Worm (Caenorhabditis elegans) whole organism, early embryonic: ENCODE data around the gene T13B5.9.

Experiments used
- B0310.2 ChIP-seq: sonication (generic microtip); optimal IDR thresholded peaks from 2 replicates; lab custom pipeline; 2016; ENCODE audit warnings: mild to moderate bottlenecking, missing genetic modification characterization, missing compliant biosample characterization
- F13C5.2 ChIP-seq: sonication (generic microtip); optimal IDR thresholded peaks from 2 replicates; lab custom pipeline; 2017; ENCODE audit warnings: mild to moderate bottlenecking, missing genetic modification characterization, inconsistent platforms, missing compliant biosample characterization
- aly-1 ChIP-seq: sonication (generic microtip); optimal IDR thresholded peaks from 2 replicates; lab custom pipeline; 2016; ENCODE audit warnings: missing genetic modification characterization, missing compliant biosample characterization
- ama-1 ChIP-seq: fragments of 150-350 bp; optimal IDR thresholded peaks from 2 replicates; lab custom pipeline; 2014
- ceh-13 ChIP-seq: fragments of 200-800 bp; sonication (Bioruptor generic); optimal IDR thresholded peaks from 2 replicates; lab custom pipeline; 2018; ENCODE audit warnings: mild to moderate bottlenecking, missing genetic modification characterization, missing compliant biosample characterization
- ceh-36 ChIP-seq: sonication (generic microtip); optimal IDR thresholded peaks from 2 replicates; lab custom pipeline; 2016; ENCODE audit warnings: missing genetic modification characterization, inconsistent platforms, missing compliant biosample characterization
- ets-7 ChIP-seq: sonication (generic microtip); optimal IDR thresholded peaks from 2 replicates; lab custom pipeline; 2016; ENCODE audit warnings: missing genotype, missing genetic modification characterization, missing compliant biosample characterization
- flt-1 ChIP-seq: fragments of 200-800 bp; sonication (Bioruptor generic); IDR thresholded peaks from 2 replicates; pipeline ENCODE4 v1.3.6; 2022; ENCODE audit warnings: missing genetic modification characterization, missing compliant biosample characterization
- hmbx-1 ChIP-seq: sonication (generic microtip); optimal IDR thresholded peaks from 2 replicates; lab custom pipeline; 2016; ENCODE audit warnings: mild to moderate bottlenecking, missing genetic modification characterization, missing compliant biosample characterization
- hmg-4 ChIP-seq: fragments of 200-800 bp; sonication (Bioruptor generic); optimal IDR thresholded peaks from 2 replicates; lab custom pipeline; 2018; ENCODE audit warnings: mild to moderate bottlenecking, missing genetic modification characterization, missing compliant biosample characterization
- hnd-1 ChIP-seq: sonication (generic microtip); optimal IDR thresholded peaks from 2 replicates; lab custom pipeline; 2016; ENCODE audit warnings: missing genetic modification characterization, missing compliant biosample characterization
- pes-1 ChIP-seq: fragments of 200-800 bp; sonication (Bioruptor generic); IDR thresholded peaks from 2 replicates; pipeline ENCODE4 v1.3.6; 2022; ENCODE audit warnings: missing genetic modification reagents, missing genetic modification characterization, missing compliant biosample characterization
- scrt-1 ChIP-seq: fragments of 200-800 bp; sonication (Bioruptor generic); IDR thresholded peaks from 2 replicates; pipeline ENCODE4 v1.3.6; 2022; ENCODE audit warnings: missing genetic modification characterization, missing compliant biosample characterization
- sea-1 ChIP-seq: fragments of 200-800 bp; sonication (Bioruptor generic); conservative IDR thresholded peaks from 2 replicates; pipeline ENCODE4 v1.3.6; 2022; ENCODE audit warnings: missing genetic modification characterization, missing compliant biosample characterization
- tbx-11 ChIP-seq: fragments of 200-800 bp; sonication (Bioruptor generic); IDR thresholded peaks from 2 replicates; pipeline ENCODE4 v1.3.6; 2022; ENCODE audit warnings: missing genetic modification characterization, missing compliant biosample characterization
- tbx-37 ChIP-seq: fragments of 200-800 bp; sonication (Bioruptor generic); conservative IDR thresholded peaks from 2 replicates; pipeline ENCODE4 v1.3.6; 2022; ENCODE audit warnings: missing genetic modification reagents, missing genetic modification characterization, missing compliant biosample characterization
- tra-4 ChIP-seq: sonication (generic microtip); optimal IDR thresholded peaks from 2 replicates; lab custom pipeline; 2017; ENCODE audit warnings: missing genetic modification characterization, missing compliant biosample characterization

Gene T13B5.9

ce11 chrII:1104409-1104808 lies at the start of gene T13B5.9:
Gene T13B5.9 (minus strand): TSS chrII:1104509.
- TF ChIP-seq ama-1 (lab: Kevin White, UChicago), result no peak

- TF ChIP-seq aly-1 (tag; lab: Kevin White, UChicago) (no peak), scrt-1 (GFP tag; lab: Robert Waterston, UW) (0 out of 2 replicates have a peak, but pooled peaks have one; percentile 13), ceh-36 (no peak), ets-7 (tag; lab: Kevin White, UChicago) (no peak), hnd-1 (tag; lab: Kevin White, UChicago) (no peak), pes-1 (GFP tag; lab: Robert Waterston, UW) (no peak), tbx-37 (GFP tag; lab: Robert Waterston, UW) (no peak), hmg-4 (GFP tag; lab: Kevin White, UChicago) (no peak), B0310.2 (tag; lab: Kevin White, UChicago) (no peak), F13C5.2 (no peak), sea-1 (GFP tag; lab: Robert Waterston, UW) (no peak), flt-1 (GFP tag; lab: Robert Waterston, UW) (peak; percentile 34; the same call in 1 of the 2 replicates), hmbx-1 (tag; lab: Kevin White, UChicago) (no peak), tbx-11 (GFP tag; lab: Robert Waterston, UW) (no peak)
Observed at ce11 chrII:1153299-1153698, 49.0 kb upstream of the T13B5.9 start.

ce11 chrII:1152732-1153131 lies 48.4 kb upstream of the T13B5.9 start:
- TF ChIP-seq F13C5.2 (no peak), hmbx-1 (tag; lab: Kevin White, UChicago) (no peak), ets-7 (tag; lab: Kevin White, UChicago) (no peak)

- no peak for TF ChIP-seq ceh-36
- no peak for TF ChIP-seq ama-1 (lab: Kevin White, UChicago)
- TF ChIP-seq flt-1 (GFP tag; lab: Robert Waterston, UW), result no peak
- TF ChIP-seq hmg-4 (GFP tag; lab: Kevin White, UChicago), result no peak
Observed at ce11 chrII:1151810-1152209, 47.5 kb upstream of the T13B5.9 start.

ce11 chrII:1149390-1149789 lies 45.1 kb upstream of the T13B5.9 start:
- TF ChIP-seq tbx-37 (GFP tag; lab: Robert Waterston, UW) (no peak), B0310.2 (tag; lab: Kevin White, UChicago) (no peak)

- TF ChIP-seq aly-1 (tag; lab: Kevin White, UChicago) (no peak), tbx-11 (GFP tag; lab: Robert Waterston, UW) (no peak), F13C5.2 (no peak), sea-1 (GFP tag; lab: Robert Waterston, UW) (no peak), ets-7 (tag; lab: Kevin White, UChicago) (no peak), scrt-1 (GFP tag; lab: Robert Waterston, UW) (no peak), pes-1 (GFP tag; lab: Robert Waterston, UW) (no peak), hmg-4 (GFP tag; lab: Kevin White, UChicago) (no peak)
Observed at ce11 chrII:1143173-1143738, 38.9 kb upstream of the T13B5.9 start.

ce11 chrII:1141720-1142574 lies 37.6 kb upstream of the T13B5.9 start:
- TF ChIP-seq F13C5.2 (no peak), ama-1 (lab: Kevin White, UChicago) (no peak), flt-1 (GFP tag; lab: Robert Waterston, UW) (no peak), ceh-13 (GFP tag; lab: Kevin White, UChicago) (no peak), B0310.2 (tag; lab: Kevin White, UChicago) (no peak), tbx-11 (GFP tag; lab: Robert Waterston, UW) (no peak), hmbx-1 (tag; lab: Kevin White, UChicago) (no peak), pes-1 (GFP tag; lab: Robert Waterston, UW) (no peak), aly-1 (tag; lab: Kevin White, UChicago) (no peak), tbx-37 (GFP tag; lab: Robert Waterston, UW) (no peak), scrt-1 (GFP tag; lab: Robert Waterston, UW) (no peak), sea-1 (GFP tag; lab: Robert Waterston, UW) (no peak), ets-7 (tag; lab: Kevin White, UChicago) (no peak), ceh-36 (no peak), hmg-4 (GFP tag; lab: Kevin White, UChicago) (no peak), hnd-1 (tag; lab: Kevin White, UChicago) (no peak), tra-4 (no peak)

ce11 chrII:1140689-1141088 lies 36.4 kb upstream of the T13B5.9 start, which contains the start of gene W09B6.4:
Gene W09B6.4 (minus strand): TSS chrII:1140839.
- TF ChIP-seq ceh-36 (no peak), hmg-4 (GFP tag; lab: Kevin White, UChicago) (no peak), hnd-1 (tag; lab: Kevin White, UChicago) (no peak), flt-1 (GFP tag; lab: Robert Waterston, UW) (no peak), B0310.2 (tag; lab: Kevin White, UChicago) (no peak), ceh-13 (GFP tag; lab: Kevin White, UChicago) (no peak), ets-7 (tag; lab: Kevin White, UChicago) (no peak), pes-1 (GFP tag; lab: Robert Waterston, UW) (no peak), scrt-1 (GFP tag; lab: Robert Waterston, UW) (no peak), ama-1 (lab: Kevin White, UChicago) (no peak), sea-1 (GFP tag; lab: Robert Waterston, UW) (no peak), tbx-11 (GFP tag; lab: Robert Waterston, UW) (no peak)
